Worm (Caenorhabditis elegans) whole organism, L1 larva: ENCODE measurements around the gene K03H1.11.

Source experiments
- pqm-1 ChIP-seq: sonication (generic microtip); optimal IDR thresholded peaks from 3 replicates; lab custom pipeline; 2017; ENCODE audit warnings: missing biosample characterization, missing genetic modification characterization
- skn-1 ChIP-seq: fragments of 150-350 bp; optimal IDR thresholded peaks from 2 replicates; lab custom pipeline; 2014; ENCODE audit warnings: missing biosample characterization, missing genetic modification characterization

ce11 chrIII:9991324-9991723 lies 39.6 kb upstream of the K03H1.11 start:
- no peak for TF ChIP-seq skn-1 (tag; lab: Kevin White, UChicago)
- TF ChIP-seq pqm-1 (tag; lab: Kevin White, UChicago), result no peak
